Fruit fly (Drosophila melanogaster) whole organism, embryonic: ENCODE data around the gene GstO2.

Experiments used
- Abd-B ChIP-seq: fragments of 200-800 bp; sonication (Bioruptor generic); optimal IDR thresholded peaks from 2 replicates; lab custom pipeline; 2018; ENCODE audit warnings: missing biosample characterization, mild to moderate bottlenecking, missing genetic modification characterization, moderate library complexity
- Atf6 ChIP-seq: fragments of 200-800 bp; sonication (Bioruptor generic); IDR thresholded peaks from 2 replicates; pipeline ENCODE4 v1.3.6; 2022; ENCODE audit warnings: missing biosample characterization, missing genetic modification characterization
- CG10209 ChIP-seq: fragments of 200-800 bp; sonication (Bioruptor generic); optimal IDR thresholded peaks from 3 replicates; lab custom pipeline; 2017; ENCODE audit warnings: missing biosample characterization, mild to moderate bottlenecking, missing genetic modification characterization, missing genetic modification reagents
- CG1024 ChIP-seq: fragments of 200-800 bp; sonication (Bioruptor generic); IDR thresholded peaks from 2 replicates; pipeline ENCODE4 v1.3.6; 2022; ENCODE audit warnings: missing biosample characterization, missing genetic modification characterization
- CG10321 ChIP-seq: fragments of 200-800 bp; sonication (Bioruptor generic); IDR thresholded peaks from 2 replicates; pipeline ENCODE4 v1.3.6; 2022; ENCODE audit warnings: missing biosample characterization, missing genetic modification characterization
- CG10366 ChIP-seq: fragments of 200-800 bp; sonication (Bioruptor generic); IDR thresholded peaks from 2 replicates; pipeline ENCODE4 v1.3.6; 2022; ENCODE audit warnings: missing biosample characterization, missing genetic modification characterization
- CG10431 ChIP-seq: fragments of 200-800 bp; sonication (Bioruptor generic); optimal IDR thresholded peaks from 3 replicates; lab custom pipeline; 2018; ENCODE audit warnings: missing biosample characterization, mild to moderate bottlenecking, missing genetic modification characterization
- CG11247 ChIP-seq: fragments of 200-800 bp; sonication (Bioruptor generic); IDR thresholded peaks from 2 replicates; pipeline ENCODE4 v1.3.6; 2022; ENCODE audit warnings: missing biosample characterization, missing genetic modification characterization
- CG11398 ChIP-seq: fragments of 200-800 bp; sonication (Bioruptor generic); optimal IDR thresholded peaks from 2 replicates; lab custom pipeline; 2016; ENCODE audit warnings: missing biosample characterization, missing genetic modification characterization
- CG11560 ChIP-seq: fragments of 200-800 bp; sonication (Bioruptor generic); IDR thresholded peaks from 3 replicates; pipeline ENCODE4 v1.3.6; 2022; ENCODE audit warnings: missing biosample characterization, missing genetic modification characterization
- CG11695 ChIP-seq: fragments of 200-800 bp; sonication (Bioruptor generic); IDR thresholded peaks from 3 replicates; pipeline ENCODE4 v1.3.6; 2022; ENCODE audit warnings: missing biosample characterization, missing genetic modification characterization
- CG1233 ChIP-seq: fragments of 200-800 bp; sonication (Bioruptor generic); optimal IDR thresholded peaks from 4 replicates; lab custom pipeline; 2018; ENCODE audit warnings: missing biosample characterization, mild to moderate bottlenecking, missing genetic modification characterization
- CG15696 ChIP-seq: fragments of 200-800 bp; sonication (Bioruptor generic); optimal IDR thresholded peaks from 2 replicates; lab custom pipeline; 2019; ENCODE audit warnings: missing biosample characterization, mild to moderate bottlenecking, missing genetic modification characterization, moderate library complexity
- CG18476 ChIP-seq: fragments of 200-800 bp; sonication (Bioruptor generic); optimal IDR thresholded peaks from 2 replicates; lab custom pipeline; 2016; ENCODE audit warnings: missing biosample characterization, mild to moderate bottlenecking, missing genetic modification characterization
- CG2116 ChIP-seq: fragments of 200-800 bp; sonication (Bioruptor generic); optimal IDR thresholded peaks from 3 replicates; lab custom pipeline; 2018; ENCODE audit warnings: missing biosample characterization, mild to moderate bottlenecking, missing genetic modification characterization
- CG2202 ChIP-seq: fragments of 200-800 bp; sonication (Bioruptor generic); optimal IDR thresholded peaks from 2 replicates; lab custom pipeline; 2018; ENCODE audit warnings: missing biosample characterization, mild to moderate bottlenecking, missing genetic modification characterization
- CG31365 ChIP-seq: fragments of 200-800 bp; sonication (Bioruptor generic); optimal IDR thresholded peaks from 2 replicates; lab custom pipeline; 2018; ENCODE audit warnings: missing biosample characterization, mild to moderate bottlenecking, missing genetic modification characterization
- CG3281 ChIP-seq: fragments of 200-800 bp; sonication (Bioruptor generic); optimal IDR thresholded peaks from 3 replicates; lab custom pipeline; 2017; ENCODE audit warnings: missing biosample characterization, mild to moderate bottlenecking, missing genetic modification characterization
- CG3838 ChIP-seq: fragments of 200-800 bp; sonication (Bioruptor generic); optimal IDR thresholded peaks from 3 replicates; lab custom pipeline; 2016; ENCODE audit warnings: missing biosample characterization, missing genetic modification characterization
- CG4360 ChIP-seq: fragments of 200-800 bp; sonication (Bioruptor generic); IDR thresholded peaks from 2 replicates; pipeline ENCODE4 v1.3.6; 2022; ENCODE audit warnings: missing biosample characterization, missing genetic modification characterization
- CG4424 ChIP-seq: fragments of 200-800 bp; sonication (Bioruptor generic); optimal IDR thresholded peaks from 3 replicates; lab custom pipeline; 2016; ENCODE audit warnings: missing biosample characterization, missing genetic modification characterization
- CG5180 ChIP-seq: fragments of 200-800 bp; sonication (Bioruptor generic); optimal IDR thresholded peaks from 3 replicates; lab custom pipeline; 2017; ENCODE audit warnings: missing biosample characterization, missing genetic modification characterization, mild to moderate bottlenecking, moderate library complexity, missing genetic modification reagents
- CG5245 ChIP-seq: fragments of 200-800 bp; sonication (Bioruptor generic); optimal IDR thresholded peaks from 3 replicates; lab custom pipeline; 2016; ENCODE audit warnings: missing biosample characterization, missing genetic modification characterization
- CG8388 ChIP-seq: fragments of 200-800 bp; sonication (Bioruptor generic); optimal IDR thresholded peaks from 2 replicates; lab custom pipeline; 2019; ENCODE audit warnings: missing biosample characterization, mild to moderate bottlenecking, missing genetic modification characterization, moderate library complexity
- D ChIP-seq, 2 experiments: fragments of 200-800 bp in 1 of 2; fragments of >200 bp in 1 of 2; sonication (Bioruptor generic) in 1 of 2; optimal IDR thresholded peaks; 2 replicates in 1 of 2; 3 replicates in 1 of 2; lab custom pipeline; 2017; ENCODE audit warnings: mild to moderate bottlenecking in 1 of 2, missing biosample characterization in 1 of 2, missing genetic modification characterization in 1 of 2, missing genetic modification reagents in 1 of 2
- D19B ChIP-seq: fragments of 200-800 bp; sonication (Bioruptor generic); optimal IDR thresholded peaks from 2 replicates; lab custom pipeline; 2017; ENCODE audit warnings: missing biosample characterization, mild to moderate bottlenecking, missing genetic modification characterization
- HHEX ChIP-seq: fragments of 200-800 bp; sonication (Bioruptor generic); optimal IDR thresholded peaks from 3 replicates; lab custom pipeline; 2017; ENCODE audit warnings: missing biosample characterization, mild to moderate bottlenecking, missing genetic modification characterization, missing genetic modification reagents
- HLH54F ChIP-seq: fragments of 200-800 bp; sonication (Bioruptor generic); optimal IDR thresholded peaks from 3 replicates; lab custom pipeline; 2016; ENCODE audit warnings: missing biosample characterization, missing genetic modification characterization
- NC2α ChIP-seq: fragments of 200-800 bp; sonication (Bioruptor generic); optimal IDR thresholded peaks from 2 replicates; lab custom pipeline; 2016; ENCODE audit warnings: missing biosample characterization, missing genetic modification characterization
- Optix ChIP-seq: fragments of 200-800 bp; sonication (Bioruptor generic); IDR thresholded peaks from 3 replicates; pipeline ENCODE4 v1.3.6; 2022; ENCODE audit warnings: missing biosample characterization, missing genetic modification characterization
- PHDP ChIP-seq: fragments of 200-800 bp; sonication (Bioruptor generic); optimal IDR thresholded peaks from 3 replicates; lab custom pipeline; 2018; ENCODE audit warnings: missing biosample characterization, mild to moderate bottlenecking, missing genetic modification characterization, moderate library complexity
- Ssrp ChIP-seq: fragments of 200-800 bp; sonication (Bioruptor generic); optimal IDR thresholded peaks from 2 replicates; lab custom pipeline; 2018; ENCODE audit warnings: missing biosample characterization, mild to moderate bottlenecking, missing genetic modification characterization, moderate library complexity
- ara ChIP-seq: fragments of 200-800 bp; sonication (Bioruptor generic); IDR thresholded peaks from 2 replicates; pipeline ENCODE4 v1.3.6; 2022; ENCODE audit warnings: missing biosample characterization, missing genetic modification characterization
- cato ChIP-seq: fragments of 200-800 bp; sonication (Bioruptor generic); optimal IDR thresholded peaks from 2 replicates; lab custom pipeline; 2016; ENCODE audit warnings: missing biosample characterization, missing genetic modification characterization, borderline replicate concordance
- caup ChIP-seq: fragments of 200-800 bp; sonication (Bioruptor generic); optimal IDR thresholded peaks from 3 replicates; lab custom pipeline; 2017; ENCODE audit warnings: missing biosample characterization, mild to moderate bottlenecking, missing genetic modification characterization, moderate library complexity; ENCODE audit not compliant: severe bottlenecking
- chm ChIP-seq: fragments of 200-800 bp; sonication (Bioruptor generic); IDR thresholded peaks from 2 replicates; pipeline ENCODE4 v1.3.6; 2022; ENCODE audit warnings: missing biosample characterization, missing genetic modification characterization
- crol ChIP-seq: fragments of 200-800 bp; sonication (Bioruptor generic); IDR thresholded peaks from 2 replicates; pipeline ENCODE4 v1.3.6; 2022; ENCODE audit warnings: missing biosample characterization, missing genetic modification characterization
- cwo ChIP-seq: fragments of 200-800 bp; sonication (Bioruptor generic); optimal IDR thresholded peaks from 3 replicates; lab custom pipeline; 2017; ENCODE audit warnings: missing biosample characterization, missing genetic modification characterization, mild to moderate bottlenecking, moderate library complexity, missing genetic modification reagents
- disco-r ChIP-seq: fragments of 200-800 bp; sonication (Bioruptor generic); optimal IDR thresholded peaks from 2 replicates; lab custom pipeline; 2016; ENCODE audit warnings: missing biosample characterization, missing genetic modification characterization
- emc ChIP-seq: fragments of 200-800 bp; sonication (Bioruptor generic); optimal IDR thresholded peaks from 2 replicates; lab custom pipeline; 2016; ENCODE audit warnings: missing biosample characterization, missing genetic modification characterization
- grn ChIP-seq: fragments of 200-800 bp; sonication (Bioruptor generic); optimal IDR thresholded peaks from 3 replicates; lab custom pipeline; 2017; ENCODE audit warnings: missing biosample characterization, missing genetic modification characterization
- kah ChIP-seq: fragments of 200-800 bp; sonication (Bioruptor generic); optimal IDR thresholded peaks from 2 replicates; lab custom pipeline; 2018; ENCODE audit warnings: missing biosample characterization, mild to moderate bottlenecking, missing genetic modification characterization
- klu ChIP-seq: fragments of 200-800 bp; sonication (Bioruptor generic); IDR thresholded peaks from 2 replicates; pipeline ENCODE4 v1.3.6; 2022; ENCODE audit warnings: missing biosample characterization, missing genetic modification characterization
- repo ChIP-seq: fragments of 200-800 bp; sonication (Bioruptor generic); optimal IDR thresholded peaks from 2 replicates; lab custom pipeline; 2016; ENCODE audit warnings: missing biosample characterization, missing genetic modification characterization
- run ChIP-seq: fragments of 200-800 bp; sonication (Bioruptor generic); optimal IDR thresholded peaks from 3 replicates; lab custom pipeline; 2018; ENCODE audit warnings: missing biosample characterization, mild to moderate bottlenecking, missing genetic modification characterization
- slou ChIP-seq: fragments of 200-800 bp; sonication (Bioruptor generic); optimal IDR thresholded peaks from 3 replicates; lab custom pipeline; 2016; ENCODE audit warnings: missing biosample characterization, missing genetic modification characterization
- tgo ChIP-seq: fragments of 200-800 bp; sonication (Bioruptor generic); IDR thresholded peaks from 3 replicates; pipeline ENCODE4 v1.3.6; 2022; ENCODE audit warnings: missing biosample characterization, missing genetic modification characterization
- vfl ChIP-seq: fragments of 200-800 bp; sonication (Bioruptor generic); optimal IDR thresholded peaks from 2 replicates; lab custom pipeline; 2016; ENCODE audit warnings: missing biosample characterization, missing genetic modification characterization
- wor ChIP-seq: fragments of 200-800 bp; sonication (Bioruptor generic); IDR thresholded peaks from 2 replicates; pipeline ENCODE4 v1.3.6; 2022; ENCODE audit warnings: missing biosample characterization, missing genetic modification characterization
- zen ChIP-seq: fragments of 200-800 bp; sonication (Bioruptor generic); optimal IDR thresholded peaks from 3 replicates; lab custom pipeline; 2018; ENCODE audit warnings: missing biosample characterization, mild to moderate bottlenecking, missing genetic modification characterization, moderate library complexity

The GstO2 gene

DNA sequence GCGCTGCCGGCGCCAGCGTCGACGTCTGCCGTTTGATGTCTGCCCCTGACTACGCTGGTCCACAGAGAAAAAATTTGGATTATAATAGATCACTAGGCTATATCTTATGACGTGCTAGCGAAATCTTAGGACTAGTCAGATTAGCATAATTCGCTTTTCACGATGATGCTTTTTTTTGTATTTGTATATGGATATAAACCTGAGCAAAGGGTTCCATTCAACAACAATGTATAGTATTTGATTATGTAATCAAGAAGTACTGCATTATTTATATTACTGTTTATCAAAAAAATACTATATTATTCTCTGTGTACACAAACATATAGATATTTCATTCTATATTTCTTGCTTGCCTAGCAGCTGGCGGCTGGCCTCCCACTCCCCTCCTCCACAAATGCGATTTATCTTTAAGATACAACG is 23.8 kb upstream of the GstO2 start (continued):
- TF ChIP-seq crol (GFP tag; lab: Robert Waterston, UW) (peak; percentile 71), CG2116 (GFP tag; lab: Kevin White, UChicago) (peak; percentile 44), CG1233 (GFP tag; lab: Kevin White, UChicago) (peak; percentile 88), CG10209 (GFP tag; lab: Kevin White, UChicago) (peak; percentile 90), tgo (GFP tag; lab: Robert Waterston, UW) (peak; percentile 81), CG31365 (tag; lab: Kevin White, UChicago) (peak; percentile 29), D (optimal IDR thresholded peaks at IDR 0.05; lab: Kevin White, UChicago) (no peak), D (GFP tag; optimal IDR thresholded peaks at IDR 0.05; lab: Kevin White, UChicago) (peak; percentile 71), emc (GFP tag; lab: Kevin White, UChicago) (peak; percentile 27), vfl (GFP tag; lab: Kevin White, UChicago) (peak; percentile 65), CG2202 (tag; lab: Kevin White, UChicago) (peak; percentile 50), ara (GFP tag; lab: Robert Waterston, UW) (peak; percentile 68), kah (GFP tag; lab: Kevin White, UChicago) (peak; percentile 48), CG11695 (peak; percentile 89), CG3838 (peak; percentile 69), slou (GFP tag; lab: Kevin White, UChicago) (peak; percentile 56), CG5245 (GFP tag; lab: Kevin White, UChicago) (peak; percentile 54), CG11398 (GFP tag; lab: Kevin White, UChicago) (peak; percentile 8), klu (GFP tag; lab: Robert Waterston, UW) (peak; percentile 79), CG4424 (peak; percentile 80), CG10431 (GFP tag; lab: Kevin White, UChicago) (no peak), CG11247 (peak; percentile 61; the same call in 1 of the 2 replicates), run (tag; lab: Kevin White, UChicago) (peak; percentile 79), CG10321 (GFP tag; lab: Robert Waterston, UW) (peak; percentile 55), disco-r (GFP tag; lab: Kevin White, UChicago) (peak; percentile 62), HLH54F (peak; percentile 74), CG1024 (GFP tag; lab: Robert Waterston, UW) (no peak), CG8388 (GFP tag; lab: Kevin White, UChicago) (peak; percentile 87), cwo (GFP tag; lab: Kevin White, UChicago) (peak; percentile 80), CG5180 (GFP tag; lab: Kevin White, UChicago) (peak; percentile 73), Ssrp (tag; lab: Kevin White, UChicago) (peak; percentile 88), CG15696 (tag; lab: Kevin White, UChicago) (peak; percentile 70), Optix (GFP tag; lab: Robert Waterston, UW) (peak; percentile 46; the same call in 1 of the 3 replicates), CG11560 (peak; percentile 63), CG18476 (GFP tag; lab: Kevin White, UChicago) (peak; percentile 62), PHDP (peak; percentile 90), wor (GFP tag; lab: Robert Waterston, UW) (peak; percentile 74), zen (peak; percentile 67), Abd-B (peak; percentile 87), NC2α (GFP tag; lab: Kevin White, UChicago) (peak; percentile 38), CG3281 (peak; percentile 93), cato (GFP tag; lab: Kevin White, UChicago) (peak; percentile 44), HHEX (GFP tag; lab: Kevin White, UChicago) (peak; percentile 90), D19B (GFP tag; lab: Kevin White, UChicago) (peak; percentile 79), grn (GFP tag; lab: Kevin White, UChicago) (peak; percentile 22), repo (GFP tag; lab: Kevin White, UChicago) (peak; percentile 24), Atf6 (GFP tag; lab: Robert Waterston, UW) (peak; percentile 90), chm (GFP tag; lab: Robert Waterston, UW) (peak; percentile 33; the same call in 1 of the 2 replicates), CG10366 (GFP tag; lab: Robert Waterston, UW) (peak; percentile 63), CG4360 (GFP tag; lab: Robert Waterston, UW) (peak; percentile 37; the same call in 1 of the 2 replicates), caup (GFP tag; lab: Kevin White, UChicago) (peak; percentile 80)
